Worm (Caenorhabditis elegans): Measurements from ENCODE around the gene cec-7.

- no peak for TF ChIP-seq ztf-1 (GFP tag; conservative IDR thresholded peaks at IDR 0.05)
- TF ChIP-seq elt-1 (tag; optimal IDR thresholded peaks at IDR 0.05): no peak
- TF ChIP-seq nhr-10 (tag; optimal IDR thresholded peaks at IDR 0.05): peak; percentile 67
- no peak for TF ChIP-seq snpc-4 (tag; optimal IDR thresholded peaks at IDR 0.05)
- peak; percentile 50 for TF ChIP-seq ZK546.5 (tag; optimal IDR thresholded peaks at IDR 0.05)
Measured at ce11 chrIII:12874606-12875066, 2.7 kb downstream of the cec-7 start, which contains the start of the genes mrg-1 and spcs-2.

Data from whole organism, L2 larva.